Fruit fly (Drosophila melanogaster) whole organism: ENCODE data around the gene Pvf1.

ENCODE experiments used
- CG8478 ChIP-seq: fragments of >200 bp; optimal IDR thresholded peaks from 2 replicates; lab custom pipeline; 2018; ENCODE audit warnings: inconsistent platforms
- Dll ChIP-seq: fragments of >200 bp; optimal IDR thresholded peaks from 2 replicates; lab custom pipeline; 2017
- EcR ChIP-seq, 2 experiments: fragments of >200 bp; optimal IDR thresholded peaks; 2 replicates each; lab custom pipeline; 2017; ENCODE audit warnings: missing biosample characterization in 2 of 2, missing genetic modification characterization in 2 of 2, missing genetic modification reagents in 2 of 2
- pan ChIP-seq: fragments of >200 bp; optimal IDR thresholded peaks from 2 replicates; lab custom pipeline; 2017
- psq ChIP-seq: fragments of >200 bp; optimal IDR thresholded peaks from 2 replicates; lab custom pipeline; 2017
- usp ChIP-seq: fragments of >200 bp; optimal IDR thresholded peaks from 2 replicates; lab custom pipeline; 2017; ENCODE audit warnings: missing biosample characterization, missing genetic modification characterization, mixed read lengths

dm6 chrX:18860074-18860473 lies 27.6 kb downstream of the Pvf1 start, which contains the start of gene CG32544:
- TF ChIP-seq usp (GFP tag; lab: Kevin White, UChicago) (no peak), Dll (lab: Kevin White, UChicago) (no peak), pan (lab: Kevin White, UChicago) (no peak), CG8478 (lab: Kevin White, UChicago) (no peak), psq (no peak), EcR (GFP tag; optimal IDR thresholded peaks at IDR 0.05; lab: Kevin White, UChicago) (no peak)
